Worm (Caenorhabditis elegans): ENCODE results near the gene fic-1.

DNA sequence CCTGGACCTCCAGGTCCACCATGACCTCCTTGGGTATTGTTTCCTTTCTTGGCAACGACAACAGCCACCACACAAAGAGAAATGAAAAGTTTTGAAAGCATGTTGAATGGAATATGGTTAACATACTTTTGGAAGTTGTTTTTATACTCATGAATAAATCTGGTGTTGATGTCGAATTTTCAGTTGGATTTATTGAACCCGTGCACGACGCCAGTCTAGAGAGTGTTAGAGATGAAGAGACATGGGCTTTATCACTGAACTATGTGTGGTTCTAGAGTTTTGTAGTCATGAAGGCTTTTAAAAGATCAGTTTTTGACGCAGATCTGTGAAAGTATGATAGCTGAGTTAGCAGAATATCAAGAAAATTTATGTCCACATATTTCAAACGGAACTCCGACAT is 43.0 kb upstream of the fic-1 start, which contains the start of gene srlf-14:
- TF ChIP-seq dpl-1 (GFP tag; optimal IDR thresholded peaks at IDR 0.05) (no peak), snpc-1.2 (GFP tag; IDR thresholded peaks at IDR 0.05) (no peak), lin-15B (tag; optimal IDR thresholded peaks at IDR 0.05) (no peak)

All from whole organism, L4 larva.